Fruit fly (Drosophila melanogaster) S2 (cell line): ENCODE results near the gene CG7568.

Experiments used
- CG8478 ChIP-seq: fragments of >200 bp; optimal IDR thresholded peaks from 2 replicates; lab custom pipeline; 2018
- CTCF ChIP-seq, 2 experiments: fragments of >200 bp; optimal IDR thresholded peaks; 2 replicates each; lab custom pipeline; 2018

dm6 chr3R:29589662-29590061 is 11.0 kb downstream of the CG7568 start, which contains the start of gene CG11470:
- no peak for TF ChIP-seq CG8478 (lab: Kevin White, UChicago)
- TF ChIP-seq CTCF (optimal IDR thresholded peaks at IDR 0.05; lab: Kevin White, UChicago) = no peak
